Fruit fly (Drosophila melanogaster) whole organism, embryonic: ENCODE measurements around the gene CG3625.
A peak's percentile ranks its signal among the peaks of the same experiment; 100 is the strongest.

Experiments
- CG10654 ChIP-seq: fragments of 200-800 bp; sonication (Bioruptor generic); optimal IDR thresholded peaks from 2 replicates; lab custom pipeline; 2016; ENCODE audit warnings: missing biosample characterization, missing genetic modification characterization
- CG11093 ChIP-seq: fragments of 200-800 bp; sonication (Bioruptor generic); IDR thresholded peaks from 3 replicates; pipeline ENCODE4 v1.3.6; 2022; ENCODE audit warnings: missing biosample characterization, missing genetic modification characterization
- CG11398 ChIP-seq: fragments of 200-800 bp; sonication (Bioruptor generic); optimal IDR thresholded peaks from 2 replicates; lab custom pipeline; 2016; ENCODE audit warnings: missing biosample characterization, missing genetic modification characterization
- CG11695 ChIP-seq: fragments of 200-800 bp; sonication (Bioruptor generic); IDR thresholded peaks from 3 replicates; pipeline ENCODE4 v1.3.6; 2022; ENCODE audit warnings: missing biosample characterization, missing genetic modification characterization
- CG11696 ChIP-seq: fragments of 200-800 bp; sonication (Bioruptor generic); IDR thresholded peaks from 2 replicates; pipeline ENCODE4 v1.3.6; 2022; ENCODE audit warnings: missing biosample characterization, missing genetic modification characterization
- CG13775 ChIP-seq: fragments of 200-800 bp; sonication (Bioruptor generic); optimal IDR thresholded peaks from 3 replicates; lab custom pipeline; 2017; ENCODE audit warnings: missing biosample characterization, mild to moderate bottlenecking, missing genetic modification characterization
- CG14014 ChIP-seq: fragments of 200-800 bp; sonication (Bioruptor generic); IDR thresholded peaks from 2 replicates; pipeline ENCODE4 v1.3.6; 2022; ENCODE audit warnings: missing biosample characterization, missing genetic modification characterization
- CG15011 ChIP-seq: fragments of 200-800 bp; sonication (Bioruptor generic); optimal IDR thresholded peaks from 3 replicates; lab custom pipeline; 2018; ENCODE audit warnings: missing biosample characterization, mild to moderate bottlenecking, missing genetic modification characterization
- CG1603 ChIP-seq: fragments of 200-800 bp; sonication (Bioruptor generic); optimal IDR thresholded peaks from 2 replicates; lab custom pipeline; 2019; ENCODE audit warnings: missing biosample characterization, mild to moderate bottlenecking, missing genetic modification characterization, moderate library complexity
- CG17328 ChIP-seq: fragments of 200-800 bp; sonication (Bioruptor generic); IDR thresholded peaks from 2 replicates; pipeline ENCODE4 v1.3.6; 2022; ENCODE audit warnings: missing biosample characterization, missing genetic modification characterization
- CG17829 ChIP-seq: fragments of 200-800 bp; optimal IDR thresholded peaks from 2 replicates; lab custom pipeline; 2019; ENCODE audit warnings: missing biosample characterization, mild to moderate bottlenecking, missing genetic modification characterization, moderate library complexity
- CG2120 ChIP-seq: fragments of 200-800 bp; sonication (Bioruptor generic); optimal IDR thresholded peaks from 3 replicates; lab custom pipeline; 2016; ENCODE audit warnings: missing biosample characterization, missing genetic modification characterization
- CG33213 ChIP-seq: fragments of 200-800 bp; sonication (Bioruptor generic); optimal IDR thresholded peaks from 3 replicates; lab custom pipeline; 2016; ENCODE audit warnings: missing biosample characterization, missing genetic modification characterization
- CG5180 ChIP-seq: fragments of 200-800 bp; sonication (Bioruptor generic); optimal IDR thresholded peaks from 3 replicates; lab custom pipeline; 2017; ENCODE audit warnings: missing biosample characterization, missing genetic modification characterization, mild to moderate bottlenecking, moderate library complexity, missing genetic modification reagents
- CG7556 ChIP-seq: fragments of 200-800 bp; sonication (Bioruptor generic); optimal IDR thresholded peaks from 2 replicates; lab custom pipeline; 2017; ENCODE audit warnings: missing biosample characterization, mild to moderate bottlenecking, missing genetic modification characterization
- CG9437 ChIP-seq: fragments of 200-800 bp; sonication (Bioruptor generic); optimal IDR thresholded peaks from 2 replicates; lab custom pipeline; 2018; ENCODE audit warnings: missing biosample characterization, mild to moderate bottlenecking, missing genetic modification characterization
- CG9727 ChIP-seq: fragments of 200-800 bp; sonication (Bioruptor generic); optimal IDR thresholded peaks from 3 replicates; lab custom pipeline; 2017; ENCODE audit warnings: missing biosample characterization, mild to moderate bottlenecking, missing genetic modification characterization
- Dbx ChIP-seq: fragments of 200-800 bp; sonication (Bioruptor generic); IDR thresholded peaks from 3 replicates; pipeline ENCODE4 v1.3.6; 2022; ENCODE audit warnings: missing biosample characterization, missing genetic modification characterization
- Drgx ChIP-seq: fragments of 200-800 bp; sonication (Bioruptor generic); IDR thresholded peaks from 2 replicates; pipeline ENCODE4 v1.3.6; 2022; ENCODE audit warnings: missing biosample characterization, missing genetic modification characterization
- E2f2 ChIP-seq: fragments of 200-800 bp; sonication (Bioruptor generic); IDR thresholded peaks from 2 replicates; pipeline ENCODE4 v1.3.6; 2022; ENCODE audit warnings: missing biosample characterization, missing genetic modification characterization
- Fer3 ChIP-seq: fragments of 200-800 bp; sonication (Bioruptor generic); optimal IDR thresholded peaks from 2 replicates; lab custom pipeline; 2018; ENCODE audit warnings: missing biosample characterization, mild to moderate bottlenecking, missing genetic modification characterization, moderate library complexity
- HHEX ChIP-seq: fragments of 200-800 bp; sonication (Bioruptor generic); optimal IDR thresholded peaks from 3 replicates; lab custom pipeline; 2017; ENCODE audit warnings: missing biosample characterization, mild to moderate bottlenecking, missing genetic modification characterization, missing genetic modification reagents
- HmgZ ChIP-seq: fragments of 200-800 bp; sonication (Bioruptor generic); optimal IDR thresholded peaks from 2 replicates; lab custom pipeline; 2018; ENCODE audit warnings: missing biosample characterization, mild to moderate bottlenecking, missing genetic modification characterization
- Lpt ChIP-seq: fragments of >200 bp; optimal IDR thresholded peaks from 2 replicates; lab custom pipeline; 2018; ENCODE audit warnings: missing biosample characterization, missing genetic modification characterization
- Mad ChIP-seq: fragments of 200-800 bp; sonication (Bioruptor generic); optimal IDR thresholded peaks from 2 replicates; lab custom pipeline; 2016; ENCODE audit warnings: missing biosample characterization, missing genetic modification characterization
- Nf-YB ChIP-seq: fragments of 200-800 bp; sonication (Bioruptor generic); optimal IDR thresholded peaks from 3 replicates; lab custom pipeline; 2019; ENCODE audit warnings: missing biosample characterization, mild to moderate bottlenecking, missing genetic modification characterization, moderate library complexity
- Rfx ChIP-seq: fragments of 200-800 bp; sonication (Bioruptor generic); IDR thresholded peaks from 2 replicates; pipeline ENCODE4 v1.3.6; 2022; ENCODE audit warnings: missing biosample characterization, missing genetic modification characterization
- Scr ChIP-seq: fragments of 200-800 bp; sonication (Bioruptor generic); IDR thresholded peaks from 2 replicates; pipeline ENCODE4 v1.3.6; 2022; ENCODE audit warnings: missing biosample characterization, missing genetic modification characterization; ENCODE audit not compliant: partially characterized antibody
- Sin3A ChIP-seq: fragments of >200 bp; optimal IDR thresholded peaks from 2 replicates; lab custom pipeline; 2018
- Sry-δ ChIP-seq: fragments of 200-800 bp; sonication (Bioruptor generic); optimal IDR thresholded peaks from 2 replicates; lab custom pipeline; 2016; ENCODE audit warnings: missing biosample characterization, missing genetic modification characterization
- Xbp1 ChIP-seq: fragments of 200-800 bp; sonication (Bioruptor generic); optimal IDR thresholded peaks from 3 replicates; lab custom pipeline; 2016; ENCODE audit warnings: missing biosample characterization, mild to moderate bottlenecking, missing genetic modification characterization
- al ChIP-seq: fragments of 200-800 bp; sonication (Bioruptor generic); IDR thresholded peaks from 2 replicates; pipeline ENCODE4 v1.3.6; 2022; ENCODE audit warnings: missing biosample characterization, missing genetic modification characterization
- bbx ChIP-seq: fragments of 200-800 bp; sonication (Bioruptor generic); IDR thresholded peaks from 2 replicates; pipeline ENCODE4 v1.3.6; 2022; ENCODE audit warnings: missing biosample characterization, missing genetic modification characterization; ENCODE audit not compliant: partially characterized antibody
- cwo ChIP-seq: fragments of 200-800 bp; sonication (Bioruptor generic); optimal IDR thresholded peaks from 3 replicates; lab custom pipeline; 2017; ENCODE audit warnings: missing biosample characterization, missing genetic modification characterization, mild to moderate bottlenecking, moderate library complexity, missing genetic modification reagents
- dimm ChIP-seq: fragments of 200-800 bp; sonication (Bioruptor generic); IDR thresholded peaks from 2 replicates; pipeline ENCODE4 v1.3.6; 2022; ENCODE audit warnings: missing biosample characterization, missing genetic modification characterization
- ewg ChIP-seq: fragments of 200-800 bp; sonication (Bioruptor generic); optimal IDR thresholded peaks from 3 replicates; lab custom pipeline; 2017; ENCODE audit warnings: mild to moderate bottlenecking, missing biosample characterization, missing genetic modification reagents, missing genetic modification characterization
- eyg ChIP-seq: fragments of 200-800 bp; sonication (Bioruptor generic); optimal IDR thresholded peaks from 3 replicates; lab custom pipeline; 2016; ENCODE audit warnings: missing biosample characterization, missing genetic modification characterization
- lov ChIP-seq, 2 experiments: fragments of 200-800 bp in 1 of 2; fragments of >200 bp in 1 of 2; sonication (Bioruptor generic) in 1 of 2; IDR thresholded peaks in 1 of 2; optimal IDR thresholded peaks in 1 of 2; 2 replicates in 1 of 2; 3 replicates in 1 of 2; pipeline versions ENCODE4 v1.3.6 to Lab custom; 2017 to 2022; ENCODE audit warnings: missing biosample characterization in 1 of 2, missing genetic modification characterization in 1 of 2
- odd ChIP-seq: fragments of 200-800 bp; sonication (Bioruptor generic); optimal IDR thresholded peaks from 2 replicates; lab custom pipeline; 2017; ENCODE audit warnings: missing biosample characterization, mild to moderate bottlenecking, missing genetic modification characterization
- pan ChIP-seq, 4 experiments: fragments of >200 bp in 3 of 4; fragments of 200-800 bp in 1 of 4; sonication (Bioruptor generic) in 1 of 4; optimal IDR thresholded peaks in 3 of 4; IDR thresholded peaks in 1 of 4; 2 replicates each; pipeline versions ENCODE4 v1.3.6 to Lab custom; 2017 to 2022; ENCODE audit warnings: missing biosample characterization in 2 of 4, missing genetic modification characterization in 2 of 4, mixed read lengths in 1 of 4
- pum ChIP-seq: fragments of 200-800 bp; sonication (Bioruptor generic); optimal IDR thresholded peaks from 2 replicates; lab custom pipeline; 2016; ENCODE audit warnings: missing biosample characterization, missing genetic modification characterization
- scrt ChIP-seq: fragments of 200-800 bp; sonication (Bioruptor generic); optimal IDR thresholded peaks from 2 replicates; lab custom pipeline; 2018; ENCODE audit warnings: missing biosample characterization, mild to moderate bottlenecking, missing genetic modification characterization, moderate library complexity
- seq ChIP-seq: fragments of 200-800 bp; sonication (Bioruptor generic); IDR thresholded peaks from 2 replicates; pipeline ENCODE4 v1.3.6; 2022; ENCODE audit warnings: missing biosample characterization, missing genetic modification characterization
- sisA ChIP-seq: fragments of 200-800 bp; sonication (Bioruptor generic); IDR thresholded peaks from 2 replicates; pipeline ENCODE4 v1.3.6; 2022; ENCODE audit warnings: missing biosample characterization, missing genetic modification characterization
- slp2 ChIP-seq: fragments of 200-800 bp; sonication (Bioruptor generic); optimal IDR thresholded peaks from 2 replicates; lab custom pipeline; 2016; ENCODE audit warnings: missing biosample characterization, missing genetic modification characterization
- stwl ChIP-seq: fragments of 200-800 bp; sonication (Bioruptor generic); optimal IDR thresholded peaks from 3 replicates; lab custom pipeline; 2018; ENCODE audit warnings: missing biosample characterization, mild to moderate bottlenecking, missing genetic modification characterization, moderate library complexity
- tgo ChIP-seq: fragments of 200-800 bp; sonication (Bioruptor generic); IDR thresholded peaks from 3 replicates; pipeline ENCODE4 v1.3.6; 2022; ENCODE audit warnings: missing biosample characterization, missing genetic modification characterization
- trh ChIP-seq: fragments of 200-800 bp; sonication (Bioruptor generic); optimal IDR thresholded peaks from 2 replicates; lab custom pipeline; 2016; ENCODE audit warnings: missing biosample characterization, missing genetic modification characterization
- ttk ChIP-seq: fragments of 200-800 bp; sonication (Bioruptor generic); IDR thresholded peaks from 2 replicates; pipeline ENCODE4 v2.1.2; 2022; ENCODE audit warnings: missing biosample characterization, missing genetic modification characterization
- zen ChIP-seq: fragments of 200-800 bp; sonication (Bioruptor generic); optimal IDR thresholded peaks from 3 replicates; lab custom pipeline; 2018; ENCODE audit warnings: missing biosample characterization, mild to moderate bottlenecking, missing genetic modification characterization, moderate library complexity

Gene CG3625

dm6 chr2L:243819-244218, 47.8 kb downstream of the CG3625 start (continued):
- TF ChIP-seq HHEX (GFP tag; lab: Kevin White, UChicago) (peak; percentile 6), CG15011 (peak; percentile 35), CG11398 (GFP tag; lab: Kevin White, UChicago) (no peak), ewg (GFP tag; lab: Kevin White, UChicago) (no peak), Mad (GFP tag; lab: Kevin White, UChicago) (no peak), CG14014 (GFP tag; lab: Robert Waterston, UW) (0 out of 2 replicates have a peak, but pooled peaks have one; percentile 33), CG11696 (GFP tag; lab: Robert Waterston, UW) (0 out of 2 replicates have a peak, but pooled peaks have one; percentile 24), tgo (GFP tag; lab: Robert Waterston, UW) (peak; percentile 55; the same call in 1 of the 3 replicates), CG7556 (peak; percentile 40), Nf-YB (GFP tag; lab: Kevin White, UChicago) (peak; percentile 30), CG13775 (GFP tag; lab: Kevin White, UChicago) (peak; percentile 9), CG11695 (peak; percentile 35; the same call in 1 of the 3 replicates), pan (optimal IDR thresholded peaks at IDR 0.05; lab: Kevin White, UChicago) (no peak), pan (GFP tag; optimal IDR thresholded peaks at IDR 0.05 in 1 of 2, IDR thresholded peaks at IDR 0.05 in 1 of 2) (peak in 1 of 2 experiments; percentile 56), seq (no peak), CG5180 (GFP tag; lab: Kevin White, UChicago) (no peak), al (GFP tag; lab: Robert Waterston, UW) (peak; percentile 34; the same call in 1 of the 2 replicates), CG33213 (GFP tag; lab: Kevin White, UChicago) (no peak), trh (no peak), CG17328 (GFP tag; lab: Robert Waterston, UW) (no peak), Fer3 (tag; lab: Kevin White, UChicago) (peak; percentile 28), odd (GFP tag; lab: Kevin White, UChicago) (no peak), ttk (GFP tag; lab: Robert Waterston, UW) (0 out of 2 replicates have a peak, but pooled peaks have one; percentile 27), CG1603 (no peak), eyg (GFP tag; lab: Kevin White, UChicago) (no peak), Sry-δ (no peak), dimm (GFP tag; lab: Robert Waterston, UW) (no peak), CG2120 (GFP tag; lab: Kevin White, UChicago) (peak; percentile 66), Dbx (GFP tag; lab: Robert Waterston, UW) (0 out of 3 replicates have a peak, but pooled peaks have one; percentile 13), CG9437 (GFP tag; lab: Kevin White, UChicago) (no peak), stwl (tag; lab: Kevin White, UChicago) (no peak), Xbp1 (GFP tag; lab: Kevin White, UChicago) (peak; percentile 9), sisA (0 out of 2 replicates have a peak, but pooled peaks have one; percentile 33), Sin3A (no peak), CG10654 (GFP tag; lab: Kevin White, UChicago) (peak; percentile 6), slp2 (GFP tag; lab: Kevin White, UChicago) (no peak), scrt (peak; percentile 34), Drgx (GFP tag; lab: Robert Waterston, UW) (peak; percentile 83), CG9727 (GFP tag; lab: Kevin White, UChicago) (peak; percentile 23), bbx (GFP tag; lab: Robert Waterston, UW) (no peak), cwo (GFP tag; lab: Kevin White, UChicago) (peak; percentile 42), Scr (GFP tag; lab: Robert Waterston, UW) (no peak), pum (GFP tag; lab: Kevin White, UChicago) (no peak), Rfx (GFP tag; lab: Robert Waterston, UW) (peak; percentile 41; the same call in 1 of the 2 replicates), E2f2 (GFP tag; lab: Robert Waterston, UW) (no peak), Lpt (GFP tag; lab: Kevin White, UChicago) (no peak), lov (optimal IDR thresholded peaks at IDR 0.05; lab: Kevin White, UChicago) (no peak), lov (GFP tag; IDR thresholded peaks at IDR 0.05; lab: Robert Waterston, UW) (no peak), CG17829 (tag; lab: Kevin White, UChicago) (no peak), zen (no peak), CG11093 (GFP tag; lab: Robert Waterston, UW) (no peak), HmgZ (tag; lab: Kevin White, UChicago) (no peak)
